Fruit fly (Drosophila melanogaster) whole organism, prepupa: ENCODE results near the gene Z600.

Experiments used
- CG10631 ChIP-seq: fragments of 200-800 bp; sonication (Bioruptor generic); optimal IDR thresholded peaks from 2 replicates; lab custom pipeline; 2016; ENCODE audit warnings: missing biosample characterization, missing genetic modification characterization
- CG10669 ChIP-seq: fragments of 200-800 bp; sonication (Bioruptor generic); optimal IDR thresholded peaks from 3 replicates; lab custom pipeline; 2018; ENCODE audit warnings: missing biosample characterization, mild to moderate bottlenecking, missing genetic modification characterization, moderate library complexity
- CG11294 ChIP-seq: fragments of 200-800 bp; sonication (Bioruptor generic); IDR thresholded peaks from 2 replicates; pipeline ENCODE4 v1.3.6; 2022; ENCODE audit warnings: missing biosample characterization, missing genetic modification characterization
- CG11902 ChIP-seq: fragments of 200-800 bp; sonication (Bioruptor generic); optimal IDR thresholded peaks from 3 replicates; lab custom pipeline; 2016; ENCODE audit warnings: missing biosample characterization, missing genetic modification characterization
- CG31627 ChIP-seq: fragments of 200-800 bp; sonication (Bioruptor generic); optimal IDR thresholded peaks from 3 replicates; lab custom pipeline; 2016; ENCODE audit warnings: missing biosample characterization, missing genetic modification characterization
- CG32006 ChIP-seq: fragments of 200-800 bp; sonication (Bioruptor generic); optimal IDR thresholded peaks from 3 replicates; lab custom pipeline; 2017; ENCODE audit warnings: missing biosample characterization, mild to moderate bottlenecking, missing genetic modification characterization
- CG4318 ChIP-seq: fragments of 200-800 bp; sonication (Bioruptor generic); optimal IDR thresholded peaks from 3 replicates; lab custom pipeline; 2017; ENCODE audit warnings: missing biosample characterization, mild to moderate bottlenecking, missing genetic modification characterization
- CG6163 ChIP-seq: fragments of 200-800 bp; sonication (Bioruptor generic); IDR thresholded peaks from 3 replicates; pipeline ENCODE4 v1.3.6; 2022; ENCODE audit warnings: missing biosample characterization, missing genetic modification characterization
- CG6276 ChIP-seq: fragments of 200-800 bp; sonication (Bioruptor generic); optimal IDR thresholded peaks from 2 replicates; lab custom pipeline; 2017; ENCODE audit warnings: missing biosample characterization, mild to moderate bottlenecking, missing genetic modification characterization
- CG6792 ChIP-seq: fragments of 200-800 bp; sonication (Bioruptor generic); optimal IDR thresholded peaks from 3 replicates; lab custom pipeline; 2016; ENCODE audit warnings: missing biosample characterization, missing genetic modification characterization
- CG7368 ChIP-seq: fragments of 200-800 bp; sonication (Bioruptor generic); optimal IDR thresholded peaks from 3 replicates; lab custom pipeline; 2016; ENCODE audit warnings: missing biosample characterization, missing genetic modification characterization
- CG8319 ChIP-seq: fragments of 200-800 bp; sonication (Bioruptor generic); optimal IDR thresholded peaks from 3 replicates; lab custom pipeline; 2016; ENCODE audit warnings: missing biosample characterization, missing genetic modification characterization
- Eip78C ChIP-seq: fragments of 200-800 bp; sonication (Bioruptor generic); peaks from one replicate; lab custom pipeline; 2016; ENCODE audit warnings: missing biosample characterization, missing genetic modification characterization
- Ets96B ChIP-seq: fragments of 200-800 bp; optimal IDR thresholded peaks from 2 replicates; lab custom pipeline; 2019; ENCODE audit warnings: missing biosample characterization, mild to moderate bottlenecking, missing genetic modification characterization, moderate library complexity
- Gug ChIP-seq: fragments of 200-800 bp; sonication (Bioruptor generic); IDR thresholded peaks from 2 replicates; pipeline ENCODE4 v1.3.6; 2022; ENCODE audit warnings: missing biosample characterization, missing genetic modification characterization
- Hr39 ChIP-seq: fragments of 200-800 bp; sonication (Bioruptor generic); optimal IDR thresholded peaks from 2 replicates; lab custom pipeline; 2016; ENCODE audit warnings: missing biosample characterization, missing genetic modification characterization
- Lpt ChIP-seq: fragments of 200-800 bp; sonication (Bioruptor generic); optimal IDR thresholded peaks from 3 replicates; lab custom pipeline; 2016; ENCODE audit warnings: missing biosample characterization, missing genetic modification characterization
- Met ChIP-seq: fragments of 200-800 bp; sonication (Bioruptor generic); optimal IDR thresholded peaks from 3 replicates; lab custom pipeline; 2016; ENCODE audit warnings: missing biosample characterization, missing genetic modification characterization
- OdsH ChIP-seq: fragments of 200-800 bp; sonication (Bioruptor generic); optimal IDR thresholded peaks from 3 replicates; lab custom pipeline; 2016; ENCODE audit warnings: missing biosample characterization, missing genetic modification characterization
- Smox ChIP-seq: fragments of 200-800 bp; sonication (Bioruptor generic); optimal IDR thresholded peaks from 3 replicates; lab custom pipeline; 2016; ENCODE audit warnings: missing biosample characterization, missing genetic modification characterization
- Sox102F ChIP-seq: fragments of 200-800 bp; sonication (Bioruptor generic); optimal IDR thresholded peaks from 2 replicates; lab custom pipeline; 2016; ENCODE audit warnings: missing biosample characterization, mild to moderate bottlenecking, missing genetic modification characterization
- acj6 ChIP-seq: fragments of 200-800 bp; sonication (Bioruptor generic); optimal IDR thresholded peaks from 3 replicates; lab custom pipeline; 2016; ENCODE audit warnings: missing biosample characterization, missing genetic modification characterization
- cyc ChIP-seq: fragments of 200-800 bp; sonication (Bioruptor generic); optimal IDR thresholded peaks from 3 replicates; lab custom pipeline; 2016; ENCODE audit warnings: missing biosample characterization, missing genetic modification characterization
- dsx ChIP-seq: fragments of 200-800 bp; optimal IDR thresholded peaks from 3 replicates; lab custom pipeline; 2019; ENCODE audit warnings: missing biosample characterization, mild to moderate bottlenecking, missing genetic modification characterization, moderate library complexity; ENCODE audit not compliant: poor library complexity, severe bottlenecking
- eg ChIP-seq: fragments of 200-800 bp; sonication (Bioruptor generic); IDR thresholded peaks from 3 replicates; pipeline ENCODE4 v1.3.6; 2022; ENCODE audit warnings: missing biosample characterization, missing genetic modification characterization
- esn ChIP-seq: fragments of 200-800 bp; sonication (Bioruptor generic); optimal IDR thresholded peaks from 2 replicates; lab custom pipeline; 2016; ENCODE audit warnings: missing biosample characterization, mild to moderate bottlenecking, missing genetic modification characterization, moderate library complexity
- fd85E ChIP-seq: fragments of 200-800 bp; sonication (Bioruptor generic); optimal IDR thresholded peaks from 3 replicates; lab custom pipeline; 2016; ENCODE audit warnings: missing biosample characterization, missing genetic modification characterization
- fkh ChIP-seq: fragments of 200-800 bp; sonication (Bioruptor generic); optimal IDR thresholded peaks from 3 replicates; lab custom pipeline; 2017; ENCODE audit warnings: missing biosample characterization, mild to moderate bottlenecking, missing genetic modification characterization, moderate library complexity
- lz ChIP-seq: fragments of 200-800 bp; sonication (Bioruptor generic); optimal IDR thresholded peaks from 3 replicates; lab custom pipeline; 2016; ENCODE audit warnings: missing biosample characterization, missing genetic modification characterization
- spab ChIP-seq: fragments of 200-800 bp; sonication (Bioruptor generic); optimal IDR thresholded peaks from 2 replicates; lab custom pipeline; 2017; ENCODE audit warnings: missing biosample characterization, mild to moderate bottlenecking, missing genetic modification characterization, missing genetic modification reagents
- ss ChIP-seq, 2 experiments: fragments of 200-800 bp; sonication (Bioruptor generic); optimal IDR thresholded peaks; 2 replicates in 1 of 2; 3 replicates in 1 of 2; lab custom pipeline; 2017 to 2018; ENCODE audit warnings: mild to moderate bottlenecking in 2 of 2, missing biosample characterization in 2 of 2, missing genetic modification characterization in 2 of 2, moderate library complexity in 1 of 2
- svp ChIP-seq: fragments of 200-800 bp; sonication (Bioruptor generic); peaks from one replicate; lab custom pipeline; 2016; ENCODE audit warnings: missing biosample characterization, missing genetic modification characterization
- vri ChIP-seq: fragments of 200-800 bp; sonication (Bioruptor generic); optimal IDR thresholded peaks from 3 replicates; lab custom pipeline; 2016; ENCODE audit warnings: missing biosample characterization, mild to moderate bottlenecking, missing genetic modification characterization

Z600 gene

DNA sequence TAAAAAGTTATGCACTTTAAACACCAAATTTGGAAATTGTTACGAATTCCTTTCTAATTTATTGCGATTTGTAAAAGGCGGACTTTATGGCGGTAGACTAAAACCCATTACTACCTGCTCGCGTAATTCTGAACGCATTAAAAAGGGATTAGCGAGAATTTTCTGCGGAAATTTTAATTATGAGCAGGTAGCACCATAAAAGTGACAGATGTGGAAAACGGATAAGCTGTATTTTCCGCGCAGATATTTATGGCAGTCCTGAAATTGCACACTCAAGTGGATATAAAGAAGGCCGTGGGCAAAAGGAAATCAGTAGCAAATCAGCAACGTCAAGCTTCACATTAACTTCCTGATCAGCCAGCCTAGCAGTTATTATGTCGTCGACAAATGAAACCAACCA is at the start of gene Z600:
Gene Z600 (plus strand): TSS at position 312 of the 400 bp plus-strand sequence.
- TF ChIP-seq ss (GFP tag; optimal IDR thresholded peaks at IDR 0.05; lab: Kevin White, UChicago) (no peak), spab (GFP tag; lab: Kevin White, UChicago) (no peak), CG7368 (GFP tag; lab: Kevin White, UChicago) (no peak), Gug (GFP tag; lab: Robert Waterston, UW) (no peak), CG11902 (GFP tag; lab: Kevin White, UChicago) (no peak)

DNA sequence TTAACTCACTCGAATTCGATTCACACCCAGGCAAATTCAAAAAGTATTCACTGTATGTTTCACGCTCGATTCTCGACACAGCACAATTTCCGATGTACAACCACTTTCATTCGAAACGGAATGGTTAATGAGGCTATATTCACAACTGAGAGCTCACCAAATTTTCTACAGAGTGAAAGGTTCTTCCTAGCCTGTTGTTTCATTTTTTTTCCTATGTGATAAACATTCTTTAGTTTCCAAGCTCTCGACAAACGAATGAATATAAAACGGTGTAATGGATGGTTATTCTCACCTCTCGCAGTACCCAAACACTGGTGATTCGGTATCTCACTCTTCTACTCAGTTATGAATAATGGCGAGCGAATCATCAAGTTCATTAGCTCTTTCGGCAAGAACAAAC is 34.9 kb upstream of the Z600 start, which contains the start of gene cocoon:
Gene cocoon (minus strand): TSS at position 101 of the 400 bp plus-strand sequence.
- TF ChIP-seq fd85E (GFP tag; lab: Kevin White, UChicago) = no peak
- no peak for TF ChIP-seq lz
- no peak for TF ChIP-seq Met (GFP tag; lab: Kevin White, UChicago)
- no peak for TF ChIP-seq ss (GFP tag; optimal IDR thresholded peaks at IDR 0.05; lab: Kevin White, UChicago)
- TF ChIP-seq Gug (GFP tag; lab: Robert Waterston, UW) = no peak
- TF ChIP-seq dsx (GFP tag; lab: Kevin White, UChicago) = no peak
- no peak for TF ChIP-seq Ets96B (tag; lab: Kevin White, UChicago)
- TF ChIP-seq CG6276 (GFP tag; lab: Kevin White, UChicago) = no peak
- no peak for TF ChIP-seq acj6 (GFP tag; lab: Kevin White, UChicago)
- no peak for TF ChIP-seq OdsH
- TF ChIP-seq CG8319 = no peak
- no peak for TF ChIP-seq esn (GFP tag; lab: Kevin White, UChicago)

DNA sequence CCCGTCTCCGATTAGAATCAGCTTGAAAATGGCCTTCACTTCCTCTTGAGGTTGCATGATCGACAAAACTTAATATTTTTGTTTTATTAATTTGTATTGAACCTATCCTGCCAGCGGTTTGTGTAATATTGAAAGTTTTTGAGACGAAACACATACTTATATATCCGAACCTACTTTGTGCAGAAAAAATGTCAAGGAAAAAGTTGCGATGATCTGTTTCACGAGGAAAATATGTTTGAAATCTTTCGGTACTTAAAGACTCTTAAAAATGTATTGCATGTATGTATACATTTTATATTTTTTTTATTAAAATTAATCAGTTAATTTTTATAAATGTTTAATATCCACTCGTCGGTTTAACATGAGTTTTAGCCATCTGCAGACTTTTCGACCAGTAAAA is 23.6 kb upstream of the Z600 start, which contains the start of gene Ran-like:
Gene Ran-like (minus strand): TSS at position 101 of the 400 bp plus-strand sequence.
- TF ChIP-seq CG4318 (GFP tag; lab: Kevin White, UChicago) (no peak), OdsH (no peak), esn (GFP tag; lab: Kevin White, UChicago) (no peak), fd85E (GFP tag; lab: Kevin White, UChicago) (no peak), cyc (no peak), eg (GFP tag; lab: Robert Waterston, UW) (no peak), CG7368 (GFP tag; lab: Kevin White, UChicago) (no peak)

DNA sequence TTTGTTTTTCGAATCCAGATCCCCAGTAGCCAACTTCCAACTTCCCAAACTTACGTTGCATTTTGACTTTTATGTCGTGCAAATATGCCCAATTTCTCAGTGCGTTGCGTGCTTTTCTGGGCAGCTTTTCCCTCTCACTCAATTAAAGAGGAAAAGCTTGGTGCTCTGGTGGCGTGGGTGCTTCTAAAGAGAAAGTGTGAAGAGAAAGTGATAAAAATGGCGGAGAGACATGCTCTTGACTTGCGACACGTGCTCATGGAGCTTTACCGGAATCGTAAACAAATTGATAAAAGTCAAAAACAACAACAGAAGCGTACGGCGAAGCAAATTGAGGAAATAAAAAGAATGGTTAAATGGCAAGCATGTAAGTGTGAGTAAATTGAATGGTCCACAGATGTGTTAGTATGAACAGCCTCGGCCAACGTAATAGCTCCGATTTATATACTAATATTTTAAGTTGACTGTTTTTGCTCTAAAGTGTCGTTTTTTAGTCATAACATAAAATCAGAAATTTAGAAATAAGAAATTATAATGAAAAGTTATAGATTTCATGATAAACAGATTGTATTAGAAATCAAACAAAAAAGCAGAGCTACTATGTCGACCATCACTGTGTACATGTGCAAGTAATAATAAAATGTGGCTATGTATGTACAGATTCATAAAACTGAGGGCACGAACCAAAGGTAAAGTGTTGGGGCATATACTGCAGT is 14.8 kb upstream of the Z600 start:
- TF ChIP-seq fkh (GFP tag; lab: Kevin White, UChicago) (peak; percentile 14), Lpt (GFP tag; lab: Kevin White, UChicago) (no peak), CG32006 (GFP tag; lab: Kevin White, UChicago) (peak; percentile 9)

DNA sequence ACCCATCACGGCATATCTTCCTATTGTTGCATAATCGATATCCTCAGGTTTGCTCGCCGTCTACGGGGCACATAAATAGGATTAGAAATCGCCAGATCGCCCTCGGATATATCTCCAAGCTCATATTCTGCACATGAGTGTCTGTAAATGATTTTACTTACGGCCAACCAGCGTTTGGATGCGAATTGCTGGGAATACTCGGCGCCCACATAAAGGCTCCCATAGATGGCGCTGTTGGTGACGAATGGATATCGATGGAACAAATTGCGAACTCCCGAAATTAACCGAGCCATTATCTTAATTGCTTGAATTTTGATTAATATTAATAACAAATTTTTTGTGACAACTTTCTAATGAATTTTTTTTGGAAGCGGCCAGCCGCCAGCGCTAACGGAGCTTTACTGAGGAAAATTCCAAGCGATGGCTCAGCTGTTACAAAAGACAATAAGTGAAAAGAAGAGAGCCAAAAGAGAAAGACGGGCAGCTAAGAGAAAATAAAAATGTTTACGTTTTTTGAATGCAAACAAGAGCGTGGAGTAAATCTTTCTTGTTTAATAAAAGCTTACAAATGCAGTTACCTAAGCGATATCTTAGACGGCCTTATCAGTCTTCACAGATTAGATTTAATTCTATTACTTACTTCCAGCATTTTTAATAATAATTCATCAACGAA is 14.1 kb upstream of the Z600 start:
- TF ChIP-seq CG10669 = no peak
- TF ChIP-seq ss (GFP tag; optimal IDR thresholded peaks at IDR 0.05; lab: Kevin White, UChicago) = no peak
- no peak for TF ChIP-seq CG11902 (GFP tag; lab: Kevin White, UChicago)
- TF ChIP-seq CG10631 = no peak
- TF ChIP-seq Sox102F = no peak
- no peak for TF ChIP-seq acj6 (GFP tag; lab: Kevin White, UChicago)
- TF ChIP-seq svp (GFP tag; lab: Kevin White, UChicago) = no peak
- peak; percentile 25 for TF ChIP-seq Eip78C
- TF ChIP-seq fkh (GFP tag; lab: Kevin White, UChicago) = peak; percentile 6
- peak; percentile 13 for TF ChIP-seq vri
- no peak for TF ChIP-seq CG31627 (GFP tag; lab: Kevin White, UChicago)

DNA sequence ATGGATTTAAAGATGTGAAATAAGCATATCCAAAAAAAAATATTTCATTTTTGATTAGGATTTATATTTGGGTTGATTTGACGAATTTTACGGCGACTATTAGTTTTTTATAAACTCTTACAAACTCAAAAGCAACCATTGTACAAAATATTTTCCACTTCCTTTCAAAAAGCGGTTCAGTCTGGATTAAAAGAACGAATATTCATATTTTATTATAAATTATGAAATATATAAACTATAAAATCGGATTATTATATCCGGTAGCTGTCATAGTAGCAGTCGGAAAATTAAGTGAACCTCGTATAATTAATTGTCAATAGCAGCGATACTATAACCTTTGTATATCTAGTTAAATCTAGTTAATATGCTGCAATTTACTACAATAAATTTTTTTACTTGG is 13.4 kb upstream of the Z600 start, which contains the start of gene CG12355:
Gene CG12355 (minus strand): TSS at position 101 of the 400 bp plus-strand sequence.
- TF ChIP-seq Gug (GFP tag; lab: Robert Waterston, UW) (no peak), Smox (GFP tag; lab: Kevin White, UChicago) (no peak), CG10669 (no peak), CG6792 (no peak), Hr39 (no peak), CG11294 (GFP tag; lab: Robert Waterston, UW) (no peak), CG32006 (GFP tag; lab: Kevin White, UChicago) (no peak), CG6163 (GFP tag; lab: Robert Waterston, UW) (no peak), CG11902 (GFP tag; lab: Kevin White, UChicago) (no peak)
- TF ChIP-seq, all 60 proteins: peak for 0
